Fruit fly (Drosophila melanogaster): ENCODE results near the gene 140up.

- no peak for TF ChIP-seq Optix (GFP tag; IDR thresholded peaks at IDR 0.05)
- TF ChIP-seq CG2678 (tag; optimal IDR thresholded peaks at IDR 0.05), result no peak
- TF ChIP-seq CG2202 (tag; optimal IDR thresholded peaks at IDR 0.05), result no peak
- no peak for TF ChIP-seq CG8281 (tag; optimal IDR thresholded peaks at IDR 0.05)
These were observed 9.3 kb downstream of the 140up start for dm6 chr3R:14116088-14116487.

All from whole organism, embryonic.